Worm (Caenorhabditis elegans) whole organism, late embryonic: ENCODE data around the gene glt-1.

Experiments
- ceh-9 ChIP-seq: sonication (generic microtip); optimal IDR thresholded peaks from 2 replicates; lab custom pipeline; 2016; ENCODE audit warnings: mild to moderate bottlenecking, missing genetic modification characterization, inconsistent platforms, missing compliant biosample characterization
- elt-2 ChIP-seq: sonication (generic microtip); optimal IDR thresholded peaks from 2 replicates; lab custom pipeline; 2016; ENCODE audit warnings: missing genetic modification reagents, missing genetic modification characterization, missing compliant biosample characterization

DNA sequence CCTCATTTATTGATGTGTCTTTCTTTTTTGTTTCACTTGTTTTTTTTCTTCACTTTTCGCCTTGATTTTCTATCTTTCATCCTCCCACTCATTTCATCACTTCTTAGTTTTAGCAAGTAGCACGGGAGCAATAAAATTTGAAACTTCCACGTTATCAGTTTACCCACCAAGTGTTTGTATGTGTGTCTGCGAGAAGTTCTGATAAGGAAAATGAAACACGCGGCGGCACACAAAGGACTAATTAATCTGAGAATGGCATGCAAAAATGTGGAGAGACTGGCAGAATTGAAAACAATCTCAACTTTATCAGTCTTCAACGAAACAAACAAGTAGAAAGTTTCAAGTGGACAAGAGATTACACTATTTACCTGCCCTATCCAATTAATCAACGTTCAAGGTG lies 38.4 kb downstream of the glt-1 start:
- TF ChIP-seq elt-2 (tag; lab: Kevin White, UChicago) (peak; percentile 93), ceh-9 (tag; lab: Kevin White, UChicago) (no peak)
